Fruit fly (Drosophila melanogaster) whole organism, pupa: ENCODE results near the gene per.
A peak's percentile ranks its signal among the peaks of the same experiment; 100 is the strongest.

ENCODE experiments used
- CG10348 ChIP-seq: fragments of 200-800 bp; sonication (Bioruptor generic); IDR thresholded peaks from 2 replicates; pipeline ENCODE4 v1.3.6; 2022; ENCODE audit warnings: missing biosample characterization, missing genetic modification characterization
- CG12605 ChIP-seq: fragments of 200-800 bp; sonication (Bioruptor generic); IDR thresholded peaks from 2 replicates; pipeline ENCODE4 v1.3.6; 2022; ENCODE audit warnings: missing biosample characterization, missing genetic modification characterization
- CG13204 ChIP-seq: fragments of 200-800 bp; sonication (Bioruptor generic); optimal IDR thresholded peaks from 2 replicates; lab custom pipeline; 2018; ENCODE audit warnings: missing biosample characterization, mild to moderate bottlenecking, missing genetic modification characterization, moderate library complexity
- CG14655 ChIP-seq: fragments of 200-800 bp; sonication (Bioruptor generic); optimal IDR thresholded peaks from 3 replicates; lab custom pipeline; 2017; ENCODE audit warnings: mild to moderate bottlenecking, missing biosample characterization, missing genetic modification reagents, missing genetic modification characterization
- CG15710 ChIP-seq: fragments of 200-800 bp; sonication (Bioruptor generic); optimal IDR thresholded peaks from 2 replicates; lab custom pipeline; 2018; ENCODE audit warnings: missing biosample characterization, mild to moderate bottlenecking, missing genetic modification characterization, moderate library complexity
- CG17806 ChIP-seq: fragments of 200-800 bp; sonication (Bioruptor generic); optimal IDR thresholded peaks from 2 replicates; lab custom pipeline; 2018; ENCODE audit warnings: missing biosample characterization, mild to moderate bottlenecking, missing genetic modification characterization, moderate library complexity
- CG32121 ChIP-seq: fragments of 200-800 bp; sonication (Bioruptor generic); IDR thresholded peaks from 2 replicates; pipeline ENCODE4 v1.3.6; 2022; ENCODE audit warnings: missing biosample characterization, missing genetic modification characterization
- CG34367 ChIP-seq: fragments of 200-800 bp; sonication (Bioruptor generic); optimal IDR thresholded peaks from 2 replicates; lab custom pipeline; 2018; ENCODE audit warnings: missing biosample characterization, mild to moderate bottlenecking, missing genetic modification characterization
- CG4496 ChIP-seq: fragments of 200-800 bp; sonication (Bioruptor generic); IDR thresholded peaks from 3 replicates; pipeline ENCODE4 v1.3.6; 2022; ENCODE audit warnings: missing biosample characterization, missing genetic modification characterization
- CG8159 ChIP-seq: fragments of 200-800 bp; sonication (Bioruptor generic); optimal IDR thresholded peaks from 3 replicates; lab custom pipeline; 2018; ENCODE audit warnings: missing biosample characterization, mild to moderate bottlenecking, missing genetic modification characterization, moderate library complexity
- CG8301 ChIP-seq: fragments of 200-800 bp; sonication (Bioruptor generic); optimal IDR thresholded peaks from 2 replicates; lab custom pipeline; 2018; ENCODE audit warnings: missing biosample characterization, mild to moderate bottlenecking, missing genetic modification characterization
- CG9948 ChIP-seq: fragments of 200-800 bp; sonication (Bioruptor generic); optimal IDR thresholded peaks from 2 replicates; lab custom pipeline; 2018; ENCODE audit warnings: missing biosample characterization, mild to moderate bottlenecking, missing genetic modification characterization, moderate library complexity
- D1 ChIP-seq: fragments of 200-800 bp; sonication (Bioruptor generic); optimal IDR thresholded peaks from 2 replicates; lab custom pipeline; 2018; ENCODE audit warnings: missing biosample characterization, mild to moderate bottlenecking, missing genetic modification characterization, moderate library complexity
- EcR ChIP-seq: fragments of 200-800 bp; sonication (Bioruptor generic); optimal IDR thresholded peaks from 3 replicates; lab custom pipeline; 2019; ENCODE audit warnings: missing biosample characterization, missing genetic modification characterization, mild to moderate bottlenecking, moderate library complexity, missing genetic modification reagents
- Ets98B ChIP-seq: fragments of 200-800 bp; sonication (Bioruptor generic); IDR thresholded peaks from 2 replicates; pipeline ENCODE4 v1.3.6; 2022; ENCODE audit warnings: missing biosample characterization, missing genetic modification characterization
- Pif1A ChIP-seq: fragments of 200-800 bp; sonication (Bioruptor generic); optimal IDR thresholded peaks from 3 replicates; lab custom pipeline; 2016; ENCODE audit warnings: missing biosample characterization, missing genetic modification characterization
- Pif1B ChIP-seq: fragments of 200-800 bp; sonication (Bioruptor generic); optimal IDR thresholded peaks from 3 replicates; lab custom pipeline; 2016; ENCODE audit warnings: missing biosample characterization, missing genetic modification characterization
- Snoo ChIP-seq: fragments of 200-800 bp; sonication (Bioruptor generic); optimal IDR thresholded peaks from 3 replicates; lab custom pipeline; 2017; ENCODE audit warnings: missing biosample characterization, mild to moderate bottlenecking, missing genetic modification characterization, inconsistent platforms
- fd96Ca ChIP-seq: fragments of 200-800 bp; sonication (Bioruptor generic); IDR thresholded peaks from 3 replicates; pipeline ENCODE4 v1.3.6; 2022; ENCODE audit warnings: missing biosample characterization, missing genetic modification characterization
- gl ChIP-seq: fragments of 200-800 bp; sonication (Bioruptor generic); optimal IDR thresholded peaks from 2 replicates; lab custom pipeline; 2018; ENCODE audit warnings: missing biosample characterization, mild to moderate bottlenecking, missing genetic modification characterization
- rn ChIP-seq: fragments of 200-800 bp; sonication (Bioruptor generic); IDR thresholded peaks from 2 replicates; pipeline ENCODE4 v1.3.6; 2022; ENCODE audit warnings: missing biosample characterization, missing genetic modification characterization

The per gene

dm6 chrX:2655479-2655878, 29.9 kb upstream of the per start:
- TF ChIP-seq CG9948 (tag; lab: Kevin White, UChicago) (no peak), CG17806 (tag; lab: Kevin White, UChicago) (no peak), CG8159 (tag; lab: Kevin White, UChicago) (no peak), CG32121 (GFP tag; lab: Robert Waterston, UW) (no peak), fd96Ca (no peak), Ets98B (no peak), EcR (no peak), CG4496 (GFP tag; lab: Robert Waterston, UW) (no peak), gl (tag; lab: Kevin White, UChicago) (no peak), CG15710 (tag; lab: Kevin White, UChicago) (no peak), CG34367 (tag; lab: Kevin White, UChicago) (no peak), CG10348 (GFP tag; lab: Robert Waterston, UW) (no peak), rn (no peak)

dm6 chrX:2655998-2656397, 29.4 kb upstream of the per start:
- TF ChIP-seq Pif1B (GFP tag; lab: Kevin White, UChicago) = no peak
- TF ChIP-seq CG10348 (GFP tag; lab: Robert Waterston, UW) = no peak
- TF ChIP-seq CG8301 (tag; lab: Kevin White, UChicago) = no peak
- TF ChIP-seq EcR = no peak
- TF ChIP-seq rn = no peak
- TF ChIP-seq CG9948 (tag; lab: Kevin White, UChicago) = no peak
- TF ChIP-seq Snoo (tag; lab: Kevin White, UChicago) = no peak
- no peak for TF ChIP-seq CG4496 (GFP tag; lab: Robert Waterston, UW)
- TF ChIP-seq Ets98B = no peak

DNA sequence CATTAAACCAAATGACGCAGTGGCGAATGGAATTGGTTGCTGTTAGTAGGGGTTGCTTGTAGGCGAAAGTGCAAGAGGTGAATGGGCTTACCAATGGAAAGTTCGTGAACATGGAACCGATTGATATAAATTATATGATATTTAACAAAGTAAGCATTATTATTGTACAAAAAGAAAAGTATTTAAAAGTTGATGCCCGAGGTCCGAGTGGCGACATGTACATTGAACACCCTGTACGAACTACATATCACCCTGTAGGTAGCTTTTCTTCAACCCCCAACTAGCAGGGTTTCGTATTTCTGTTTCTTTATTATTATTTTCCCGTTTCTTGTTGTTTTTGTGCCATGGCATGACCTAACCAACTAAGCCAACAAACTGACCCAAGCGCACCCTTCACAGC, 28.2 kb upstream of the per start:
- TF ChIP-seq fd96Ca = no peak
- no peak for TF ChIP-seq CG34367 (tag; lab: Kevin White, UChicago)
- no peak for TF ChIP-seq Ets98B
- no peak for TF ChIP-seq CG9948 (tag; lab: Kevin White, UChicago)
- TF ChIP-seq CG15710 (tag; lab: Kevin White, UChicago) = no peak

- no peak for TF ChIP-seq D1 (tag; lab: Kevin White, UChicago)
- TF ChIP-seq CG34367 (tag; lab: Kevin White, UChicago) = peak; percentile 0
- no peak for TF ChIP-seq Pif1A (GFP tag; lab: Kevin White, UChicago)
- TF ChIP-seq Snoo (tag; lab: Kevin White, UChicago) = no peak
- no peak for TF ChIP-seq CG15710 (tag; lab: Kevin White, UChicago)
- peak; percentile 6 for TF ChIP-seq gl (tag; lab: Kevin White, UChicago)
- TF ChIP-seq CG8301 (tag; lab: Kevin White, UChicago) = peak; percentile 12
- TF ChIP-seq CG14655 (GFP tag; lab: Kevin White, UChicago) = peak; percentile 16
- peak; percentile 8 for TF ChIP-seq Pif1B (GFP tag; lab: Kevin White, UChicago)
- no peak for TF ChIP-seq CG9948 (tag; lab: Kevin White, UChicago)
- TF ChIP-seq fd96Ca = peak; percentile 30; the same call in 1 of the 3 replicates
- peak; percentile 28 for TF ChIP-seq CG13204 (GFP tag; lab: Kevin White, UChicago)
- peak; percentile 65 for TF ChIP-seq EcR
- no peak for TF ChIP-seq CG10348 (GFP tag; lab: Robert Waterston, UW)
- peak; percentile 15; the same call in 1 of the 2 replicates for TF ChIP-seq Ets98B
- TF ChIP-seq CG4496 (GFP tag; lab: Robert Waterston, UW) = 0 out of 3 replicates have a peak, but pooled peaks have one; percentile 8
- TF ChIP-seq CG12605 (GFP tag; lab: Robert Waterston, UW) = peak; percentile 54; the same call in 1 of the 2 replicates
- no peak for TF ChIP-seq rn
- TF ChIP-seq CG32121 (GFP tag; lab: Robert Waterston, UW) = no peak
These were observed 27.0 kb upstream of the per start for dm6 chrX:2658258-2658853.

dm6 chrX:2659430-2660075, 25.8 kb upstream of the per start:
- TF ChIP-seq CG8301 (tag; lab: Kevin White, UChicago) (peak; percentile 35), Snoo (tag; lab: Kevin White, UChicago) (peak; percentile 16), CG10348 (GFP tag; lab: Robert Waterston, UW) (no peak), CG12605 (GFP tag; lab: Robert Waterston, UW) (0 out of 2 replicates have a peak, but pooled peaks have one; percentile 22), CG8159 (tag; lab: Kevin White, UChicago) (no peak), CG13204 (GFP tag; lab: Kevin White, UChicago) (peak; percentile 16), CG17806 (tag; lab: Kevin White, UChicago) (peak; percentile 21), CG9948 (tag; lab: Kevin White, UChicago) (peak; percentile 16), CG14655 (GFP tag; lab: Kevin White, UChicago) (peak; percentile 54), Pif1A (GFP tag; lab: Kevin White, UChicago) (no peak), CG15710 (tag; lab: Kevin White, UChicago) (no peak), fd96Ca (peak; percentile 49; the same call in 1 of the 3 replicates), CG32121 (GFP tag; lab: Robert Waterston, UW) (no peak), Ets98B (peak; percentile 48), gl (tag; lab: Kevin White, UChicago) (no peak), D1 (tag; lab: Kevin White, UChicago) (no peak), CG4496 (GFP tag; lab: Robert Waterston, UW) (0 out of 3 replicates have a peak, but pooled peaks have one; percentile 54), CG34367 (tag; lab: Kevin White, UChicago) (no peak), rn (0 out of 2 replicates have a peak, but pooled peaks have one; percentile 8), EcR (no peak), Pif1B (GFP tag; lab: Kevin White, UChicago) (peak; percentile 13)
